Worm (Caenorhabditis elegans) whole organism, L1 larva: ENCODE results near the gene ZC374.2.

ENCODE experiments used
- C04F5.9 ChIP-seq: sonication (generic microtip); optimal IDR thresholded peaks from 2 replicates; lab custom pipeline; 2016; ENCODE audit warnings: missing genetic modification characterization, missing compliant biosample characterization
- C34B4.2 ChIP-seq: sonication (generic microtip); optimal IDR thresholded peaks from 2 replicates; lab custom pipeline; 2017; ENCODE audit warnings: mild to moderate bottlenecking, missing genetic modification characterization, missing compliant biosample characterization
- F16B12.6 ChIP-seq: fragments of 150-350 bp; optimal IDR thresholded peaks from 2 replicates; lab custom pipeline; 2014; ENCODE audit warnings: missing biosample characterization, missing genetic modification characterization
- Y116A8C.19 ChIP-seq: sonication (generic microtip); optimal IDR thresholded peaks from 2 replicates; lab custom pipeline; 2016; ENCODE audit warnings: missing compliant biosample characterization, missing genetic modification characterization, borderline replicate concordance
- aha-1 ChIP-seq: fragments of 150-350 bp; optimal IDR thresholded peaks from 2 replicates; lab custom pipeline; 2014; ENCODE audit warnings: missing biosample characterization, missing genetic modification characterization
- aly-2 ChIP-seq: fragments of 150-350 bp; optimal IDR thresholded peaks from 2 replicates; lab custom pipeline; 2014; ENCODE audit warnings: missing biosample characterization, missing genetic modification characterization
- ama-1 ChIP-seq: fragments of 150-350 bp; optimal IDR thresholded peaks from 2 replicates; lab custom pipeline; 2014
- blmp-1 ChIP-seq: fragments of 150-350 bp; optimal IDR thresholded peaks from 2 replicates; lab custom pipeline; 2014; ENCODE audit warnings: missing biosample characterization, missing genetic modification characterization
- ceh-88 ChIP-seq: fragments of 200-800 bp; sonication (Bioruptor generic); IDR thresholded peaks from 2 replicates; pipeline ENCODE4 v1.3.6; 2022; ENCODE audit warnings: missing genetic modification characterization, missing compliant biosample characterization
- ces-1 ChIP-seq: fragments of 150-350 bp; optimal IDR thresholded peaks from 2 replicates; lab custom pipeline; 2014; ENCODE audit warnings: missing biosample characterization, missing genetic modification reagents, missing genetic modification characterization
- dpl-1 ChIP-seq, 3 experiments: fragments of 150-350 bp in 2 of 3; sonication (generic microtip) in 1 of 3; optimal IDR thresholded peaks; 2 replicates each; lab custom pipeline; 2014 to 2017; ENCODE audit warnings: missing biosample characterization in 3 of 3, missing genetic modification characterization in 3 of 3, missing genetic modification reagents in 3 of 3
- efl-1 ChIP-seq, 4 experiments: fragments of 150-350 bp; optimal IDR thresholded peaks in 3 of 4; peaks in 1 of 4; 1 replicate in 1 of 4; 2 replicates in 3 of 4; lab custom pipeline; 2014; ENCODE audit warnings: missing biosample characterization in 2 of 4, missing genetic modification characterization in 2 of 4, missing genetic modification reagents in 2 of 4
- egl-27 ChIP-seq, 2 experiments: fragments of 150-350 bp in 1 of 2; sonication (generic microtip); optimal IDR thresholded peaks; 3 replicates each; lab custom pipeline; 2017 to 2018; ENCODE audit warnings: missing biosample characterization in 2 of 2, missing genetic modification characterization in 2 of 2, missing genetic modification reagents in 2 of 2
- elt-2 ChIP-seq: sonication (generic microtip); optimal IDR thresholded peaks from 2 replicates; lab custom pipeline; 2016; ENCODE audit warnings: missing genetic modification characterization, mild to moderate bottlenecking, inconsistent platforms, missing compliant biosample characterization, missing genetic modification reagents
- elt-3 ChIP-seq, 6 experiments: fragments of 150-350 bp in 1 of 6; sonication (generic microtip); optimal IDR thresholded peaks; 2 replicates each; lab custom pipeline; 2017 to 2018; ENCODE audit warnings: missing biosample characterization in 6 of 6, missing genetic modification characterization in 6 of 6, inconsistent platforms in 1 of 6
- fkh-4 ChIP-seq: sonication (generic microtip); optimal IDR thresholded peaks from 2 replicates; lab custom pipeline; 2016; ENCODE audit warnings: missing compliant biosample characterization, missing genetic modification characterization, borderline replicate concordance
- fos-1 ChIP-seq: fragments of 150-350 bp; optimal IDR thresholded peaks from 2 replicates; lab custom pipeline; 2014; ENCODE audit warnings: missing biosample characterization, missing genetic modification characterization
- grh-1 ChIP-seq: fragments of 200-800 bp; sonication (Bioruptor generic); IDR thresholded peaks from 2 replicates; pipeline ENCODE4 v1.3.6; 2022; ENCODE audit warnings: missing genetic modification reagents, missing genetic modification characterization, missing compliant biosample characterization
- hlh-4 ChIP-seq: sonication (generic microtip); optimal IDR thresholded peaks from 2 replicates; lab custom pipeline; 2016; ENCODE audit warnings: mild to moderate bottlenecking, missing genetic modification characterization, missing compliant biosample characterization
- isw-1 ChIP-seq: fragments of 200-800 bp; sonication (Bioruptor generic); IDR thresholded peaks from 2 replicates; pipeline ENCODE4 v1.3.6; 2022; ENCODE audit warnings: missing genetic modification characterization, missing compliant biosample characterization
- jun-1 ChIP-seq: fragments of 150-350 bp; optimal IDR thresholded peaks from 2 replicates; lab custom pipeline; 2014; ENCODE audit warnings: missing biosample characterization, missing genetic modification reagents, missing genetic modification characterization
- lin-14 ChIP-seq: fragments of 200-800 bp; sonication (Bioruptor generic); optimal IDR thresholded peaks from 2 replicates; lab custom pipeline; 2018; ENCODE audit warnings: mild to moderate bottlenecking, missing genetic modification characterization, moderate library complexity, missing compliant biosample characterization
- lsy-2 ChIP-seq, 2 experiments: fragments of 150-350 bp; optimal IDR thresholded peaks; 2 replicates each; lab custom pipeline; 2014; ENCODE audit warnings: missing biosample characterization in 2 of 2, missing genetic modification characterization in 2 of 2
- mab-9 ChIP-seq: fragments of 200-800 bp; sonication (Bioruptor generic); IDR thresholded peaks from 2 replicates; pipeline ENCODE4 v1.3.6; 2022; ENCODE audit warnings: missing genetic modification reagents, missing genetic modification characterization, missing compliant biosample characterization
- nhr-11 ChIP-seq: fragments of 150-350 bp; optimal IDR thresholded peaks from 2 replicates; lab custom pipeline; 2014; ENCODE audit warnings: missing biosample characterization, missing genetic modification characterization
- nhr-12 ChIP-seq: sonication (generic microtip); optimal IDR thresholded peaks from 2 replicates; lab custom pipeline; 2017; ENCODE audit warnings: missing biosample characterization, missing genetic modification characterization
- nhr-20 ChIP-seq: sonication (generic microtip); optimal IDR thresholded peaks from 2 replicates; lab custom pipeline; 2016; ENCODE audit warnings: mild to moderate bottlenecking, missing genetic modification characterization, missing compliant biosample characterization
- nhr-237 ChIP-seq: fragments of 150-350 bp; optimal IDR thresholded peaks from 2 replicates; lab custom pipeline; 2014; ENCODE audit warnings: missing biosample characterization, missing genetic modification characterization
- nhr-28 ChIP-seq: fragments of 150-350 bp; optimal IDR thresholded peaks from 2 replicates; lab custom pipeline; 2014; ENCODE audit warnings: missing biosample characterization, missing genetic modification characterization
- nhr-71 ChIP-seq: sonication (generic microtip); optimal IDR thresholded peaks from 2 replicates; lab custom pipeline; 2016; ENCODE audit warnings: mild to moderate bottlenecking, missing genetic modification characterization, moderate library complexity, missing compliant biosample characterization
- nhr-84 ChIP-seq: sonication (generic microtip); optimal IDR thresholded peaks from 2 replicates; lab custom pipeline; 2017; ENCODE audit warnings: missing biosample characterization, missing genetic modification characterization
- nhr-90 ChIP-seq: sonication (generic microtip); optimal IDR thresholded peaks from 2 replicates; lab custom pipeline; 2016; ENCODE audit warnings: mild to moderate bottlenecking, missing genetic modification characterization, missing compliant biosample characterization; ENCODE audit not compliant: poor library complexity
- rnt-1 ChIP-seq: sonication (generic microtip); optimal IDR thresholded peaks from 2 replicates; lab custom pipeline; 2016; ENCODE audit warnings: mild to moderate bottlenecking, missing genetic modification characterization, moderate library complexity, missing compliant biosample characterization
- skn-1 ChIP-seq: fragments of 150-350 bp; optimal IDR thresholded peaks from 2 replicates; lab custom pipeline; 2014; ENCODE audit warnings: missing biosample characterization, missing genetic modification characterization
- snu-23 ChIP-seq: sonication (generic microtip); optimal IDR thresholded peaks from 2 replicates; lab custom pipeline; 2016; ENCODE audit warnings: missing genetic modification characterization, missing compliant biosample characterization
- sptf-1 ChIP-seq: fragments of 150-350 bp; optimal IDR thresholded peaks from 2 replicates; lab custom pipeline; 2014; ENCODE audit warnings: missing biosample characterization, missing genetic modification characterization
- sup-37 ChIP-seq: fragments of 200-800 bp; sonication (Bioruptor generic); optimal IDR thresholded peaks from 2 replicates; lab custom pipeline; 2018; ENCODE audit warnings: mild to moderate bottlenecking, missing genetic modification characterization, missing compliant biosample characterization
- tlp-1 ChIP-seq: fragments of 150-350 bp; optimal IDR thresholded peaks from 2 replicates; lab custom pipeline; 2014; ENCODE audit warnings: missing biosample characterization, missing genetic modification characterization
- unc-130 ChIP-seq: fragments of 150-350 bp; optimal IDR thresholded peaks from 2 replicates; lab custom pipeline; 2017; ENCODE audit warnings: missing biosample characterization, missing genetic modification characterization, inconsistent platforms
- unc-30 ChIP-seq: sonication (generic microtip); optimal IDR thresholded peaks from 2 replicates; lab custom pipeline; 2017; ENCODE audit warnings: missing biosample characterization, missing genetic modification characterization
- unc-62 ChIP-seq: fragments of 150-350 bp; optimal IDR thresholded peaks from 2 replicates; lab custom pipeline; 2014; ENCODE audit warnings: missing biosample characterization, missing genetic modification reagents, missing genetic modification characterization
- unc-86 ChIP-seq: sonication (generic microtip); optimal IDR thresholded peaks from 2 replicates; lab custom pipeline; 2016; ENCODE audit warnings: missing genetic modification characterization, missing compliant biosample characterization
- unc-98 ChIP-seq: fragments of 200-800 bp; sonication (Bioruptor generic); IDR thresholded peaks from 2 replicates; pipeline ENCODE4 v1.3.6; 2022; ENCODE audit warnings: missing genetic modification characterization, missing compliant biosample characterization
- xbp-1 ChIP-seq: sonication (generic microtip); optimal IDR thresholded peaks from 2 replicates; lab custom pipeline; 2016; ENCODE audit warnings: missing genetic modification characterization, missing compliant biosample characterization
- zag-1 ChIP-seq: fragments of 150-350 bp; optimal IDR thresholded peaks from 2 replicates; lab custom pipeline; 2014; ENCODE audit warnings: missing biosample characterization, missing genetic modification characterization
- zip-4 ChIP-seq: fragments of 200-800 bp; sonication (Bioruptor generic); optimal IDR thresholded peaks from 2 replicates; lab custom pipeline; 2018; ENCODE audit warnings: mild to moderate bottlenecking, missing genetic modification characterization, moderate library complexity, missing compliant biosample characterization
- ztf-11 ChIP-seq, 2 experiments: sonication (generic microtip); optimal IDR thresholded peaks; 2 replicates each; lab custom pipeline; 2016 to 2017; ENCODE audit warnings: missing genetic modification characterization in 2 of 2, missing biosample characterization in 1 of 2, missing compliant biosample characterization in 1 of 2
- ztf-4 ChIP-seq: fragments of 150-350 bp; optimal IDR thresholded peaks from 2 replicates; lab custom pipeline; 2014; ENCODE audit warnings: missing biosample characterization, missing genetic modification characterization

The ZC374.2 gene

DNA sequence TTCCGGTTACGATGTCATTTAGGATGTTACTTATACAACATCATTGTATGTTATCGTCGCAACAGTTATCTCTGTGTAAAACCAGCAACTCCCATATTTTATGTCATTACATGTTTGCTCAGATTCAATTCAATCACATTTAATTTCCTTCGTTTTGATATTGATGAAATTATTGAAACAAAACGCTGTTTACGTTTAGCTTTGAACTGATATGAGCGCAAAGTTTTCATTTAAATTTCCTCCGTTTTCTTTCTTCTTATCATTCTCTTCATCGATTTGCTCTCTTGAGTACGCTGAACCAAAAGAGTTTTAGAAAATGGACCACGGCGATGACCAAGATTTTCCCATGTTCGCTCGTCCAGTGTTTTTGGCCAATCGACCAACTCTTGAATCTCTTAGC lies 16.4 kb downstream of the ZC374.2 start, which contains the start of gene sek-6:
Gene sek-6 (plus strand): TSS at position 315 of the 400 bp plus-strand sequence.
- TF ChIP-seq efl-1 (optimal IDR thresholded peaks at IDR 0.05; lab: Kevin White, UChicago) (no peak), efl-1 (GFP tag; optimal IDR thresholded peaks at IDR 0.05 in 1 of 2; lab: Kevin White, UChicago) (peak in 1 of 2 experiments; percentile 55), elt-2 (tag; lab: Kevin White, UChicago) (peak; percentile 31), C04F5.9 (tag; lab: Kevin White, UChicago) (no peak)

DNA sequence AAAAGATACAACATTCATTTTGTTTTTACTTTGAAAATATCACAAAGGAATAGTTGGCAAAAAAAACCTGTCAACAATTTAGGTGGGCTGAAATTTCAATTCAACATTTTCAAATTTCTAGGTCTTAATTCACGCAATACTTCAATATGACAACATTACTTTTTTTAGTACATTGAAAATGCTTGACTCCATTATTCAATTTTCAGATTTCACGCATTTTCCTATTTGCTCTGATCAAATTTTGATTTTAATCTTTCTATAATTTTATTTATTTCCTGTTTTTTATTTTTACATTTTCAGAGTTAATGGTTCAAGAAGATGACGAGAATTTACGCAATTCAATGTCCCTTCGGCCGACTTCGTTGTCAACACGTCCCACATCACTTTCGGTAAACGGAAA lies 19.7 kb downstream of the ZC374.2 start, which contains the start of gene mkk-4:
Gene mkk-4 (plus strand): TSS at position 301 of the 400 bp plus-strand sequence.
- TF ChIP-seq aly-2 (tag; lab: Kevin White, UChicago) (no peak), unc-30 (no peak), nhr-84 (tag; lab: Kevin White, UChicago) (no peak), isw-1 (GFP tag; lab: Robert Waterston, UW) (no peak), blmp-1 (tag; lab: Kevin White, UChicago) (no peak), ztf-4 (tag; lab: Kevin White, UChicago) (no peak), rnt-1 (tag; lab: Kevin White, UChicago) (no peak), tlp-1 (tag; lab: Kevin White, UChicago) (no peak), nhr-11 (no peak), lin-14 (GFP tag; lab: Kevin White, UChicago) (no peak), sup-37 (GFP tag; lab: Kevin White, UChicago) (no peak), elt-2 (tag; lab: Kevin White, UChicago) (no peak), lsy-2 (tag; optimal IDR thresholded peaks at IDR 0.05; lab: Kevin White, UChicago) (no peak), Y116A8C.19 (tag; lab: Kevin White, UChicago) (no peak), dpl-1 (GFP tag; optimal IDR thresholded peaks at IDR 0.05; lab: Kevin White, UChicago) (no peak), fos-1 (tag; lab: Kevin White, UChicago) (no peak), sptf-1 (tag; lab: Kevin White, UChicago) (no peak), aha-1 (no peak)

DNA sequence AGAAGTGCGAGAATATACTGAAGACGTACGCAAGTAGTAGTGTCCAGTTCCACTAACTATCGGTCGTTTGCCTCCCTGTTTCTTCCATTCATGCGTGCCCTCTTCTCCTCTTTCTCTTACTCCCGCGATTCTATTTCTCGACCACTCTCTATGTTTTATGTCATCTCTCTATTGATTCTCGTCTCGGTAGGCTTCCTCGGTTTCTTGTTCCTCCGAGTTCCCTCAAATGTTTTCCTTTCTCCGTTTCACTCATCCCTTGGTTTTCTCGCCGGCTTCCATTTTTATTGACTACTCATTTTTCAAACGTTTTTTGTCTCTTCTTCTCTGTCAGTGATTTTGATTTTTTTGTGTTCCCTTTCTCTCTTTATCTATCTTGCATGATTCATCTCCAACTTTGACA lies 20.9 kb downstream of the ZC374.2 start:
- no peak for TF ChIP-seq unc-62 (GFP tag; lab: Kevin White, UChicago)
- TF ChIP-seq ceh-88: no peak
- TF ChIP-seq unc-130: peak; percentile 46
- no peak for TF ChIP-seq grh-1 (GFP tag; lab: Robert Waterston, UW)
- TF ChIP-seq zip-4 (GFP tag; lab: Kevin White, UChicago): no peak
- TF ChIP-seq aha-1: no peak
- peak; percentile 92 for TF ChIP-seq blmp-1 (tag; lab: Kevin White, UChicago)
- TF ChIP-seq hlh-4: no peak
- no peak for TF ChIP-seq nhr-84 (tag; lab: Kevin White, UChicago)
- TF ChIP-seq nhr-237 (tag; lab: Kevin White, UChicago): no peak
- TF ChIP-seq xbp-1 (tag; lab: Kevin White, UChicago): peak; percentile 45
- peak; percentile 23 for TF ChIP-seq fos-1 (tag; lab: Kevin White, UChicago)
- TF ChIP-seq sup-37 (GFP tag; lab: Kevin White, UChicago): no peak
- TF ChIP-seq C04F5.9 (tag; lab: Kevin White, UChicago): no peak
- TF ChIP-seq F16B12.6 (tag; lab: Kevin White, UChicago): no peak
- no peak for TF ChIP-seq dpl-1 (GFP tag; optimal IDR thresholded peaks at IDR 0.05; lab: Kevin White, UChicago)
- no peak for TF ChIP-seq fkh-4 (tag; lab: Kevin White, UChicago)
- TF ChIP-seq ces-1 (GFP tag; lab: Kevin White, UChicago): no peak
- no peak for TF ChIP-seq zag-1 (tag; lab: Kevin White, UChicago)
- no peak for TF ChIP-seq ztf-4 (tag; lab: Kevin White, UChicago)
- peak; percentile 74 for TF ChIP-seq snu-23 (GFP tag; lab: Kevin White, UChicago)
- no peak for TF ChIP-seq nhr-28
- TF ChIP-seq skn-1 (tag; lab: Kevin White, UChicago): peak; percentile 25
- TF ChIP-seq unc-30: no peak
- peak; percentile 26 for TF ChIP-seq nhr-90 (tag; lab: Kevin White, UChicago)
- no peak for TF ChIP-seq egl-27 (tag; optimal IDR thresholded peaks at IDR 0.05; lab: Kevin White, UChicago)
- TF ChIP-seq nhr-12 (tag; lab: Kevin White, UChicago): no peak
- peak; percentile 70 for TF ChIP-seq nhr-20 (tag; lab: Kevin White, UChicago)
- no peak for TF ChIP-seq sptf-1 (tag; lab: Kevin White, UChicago)
- TF ChIP-seq nhr-71 (tag; lab: Kevin White, UChicago): peak; percentile 70
- no peak for TF ChIP-seq ztf-11 (tag; optimal IDR thresholded peaks at IDR 0.05; lab: Kevin White, UChicago)
- no peak for TF ChIP-seq unc-98 (GFP tag; lab: Robert Waterston, UW)
- TF ChIP-seq unc-86 (tag; lab: Kevin White, UChicago): no peak
- TF ChIP-seq mab-9 (GFP tag; lab: Robert Waterston, UW): no peak
- TF ChIP-seq jun-1 (tag; lab: Kevin White, UChicago): no peak
- TF ChIP-seq elt-3 (tag; optimal IDR thresholded peaks at IDR 0.05; lab: Kevin White, UChicago): peak in 3 of 6 experiments; percentile 41 to 65 (median 64)
- TF ChIP-seq ama-1: no peak
- TF ChIP-seq C34B4.2 (tag; lab: Kevin White, UChicago): no peak
